Worm (Caenorhabditis elegans): ENCODE measurements around the gene grd-7.

DNA sequence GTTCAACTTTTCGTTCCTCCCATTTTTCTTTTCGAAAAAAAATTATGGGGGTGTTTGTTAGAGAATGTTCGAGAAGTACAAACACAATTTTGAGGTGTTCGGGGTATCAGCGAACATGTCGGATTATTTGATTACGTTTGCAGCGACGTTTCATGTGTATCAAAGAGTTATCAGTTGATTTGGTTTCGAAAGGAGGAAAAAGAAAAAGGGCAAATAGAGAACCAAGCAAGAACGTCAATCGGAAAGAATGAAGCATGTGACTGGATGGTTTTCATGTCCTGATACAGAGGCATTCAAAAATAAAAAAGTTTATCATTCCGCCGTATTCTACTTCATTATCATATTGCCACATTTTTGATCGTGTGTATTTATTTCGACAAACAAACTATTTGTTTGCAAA lies 24.5 kb downstream of the grd-7 start:
- TF ChIP-seq ets-7 (tag; optimal IDR thresholded peaks at IDR 0.05) (no peak), ama-1 (optimal IDR thresholded peaks at IDR 0.05) (no peak), ceh-13 (GFP tag; optimal IDR thresholded peaks at IDR 0.05) (no peak), F13C5.2 (tag; optimal IDR thresholded peaks at IDR 0.05) (no peak)

All from whole organism, early embryonic.